Fruit fly (Drosophila melanogaster) whole organism, wandering third instar larva: ENCODE results near the gene CG11674.

ENCODE experiments used
- Abd-B ChIP-seq: fragments of >200 bp; optimal IDR thresholded peaks from 2 replicates; lab custom pipeline; 2017; ENCODE audit warnings: missing biosample characterization, missing genetic modification characterization
- CG32264 ChIP-seq: fragments of 200-800 bp; sonication (Bioruptor generic); optimal IDR thresholded peaks from 2 replicates; lab custom pipeline; 2016; ENCODE audit warnings: missing biosample characterization, missing genetic modification characterization
- GATAd ChIP-seq: sonication (Bioruptor generic); optimal IDR thresholded peaks from 2 replicates; lab custom pipeline; 2016; ENCODE audit warnings: missing biosample characterization, missing genetic modification characterization
- Myc ChIP-seq: fragments of >200 bp; optimal IDR thresholded peaks from 2 replicates; lab custom pipeline; 2017
- N ChIP-seq: fragments of >200 bp; optimal IDR thresholded peaks from 2 replicates; lab custom pipeline; 2018; ENCODE audit warnings: missing biosample characterization, missing external identifiers, missing genetic modification characterization
- OdsH ChIP-seq: fragments of 200-800 bp; sonication (Bioruptor generic); optimal IDR thresholded peaks from 2 replicates; lab custom pipeline; 2016; ENCODE audit warnings: missing biosample characterization, mild to moderate bottlenecking, missing genetic modification characterization
- dl ChIP-seq, 2 experiments: fragments of 175-275, 200-275 bp in 1 of 2; fragments of 200-275 bp in 1 of 2; sonication (Bioruptor generic); optimal IDR thresholded peaks; lab custom pipeline; 2018; ENCODE audit warnings: mild to moderate bottlenecking in 2 of 2, missing biosample characterization in 2 of 2, missing genetic modification characterization in 2 of 2, moderate library complexity in 2 of 2; ENCODE audit not compliant: partially characterized antibody in 2 of 2, insufficient read depth in 1 of 2
- h ChIP-seq: fragments of 200-800 bp; sonication (Bioruptor generic); optimal IDR thresholded peaks from 3 replicates; lab custom pipeline; 2016; ENCODE audit warnings: missing biosample characterization, mild to moderate bottlenecking, missing genetic modification characterization
- usp ChIP-seq: fragments of >200 bp; optimal IDR thresholded peaks from 2 replicates; lab custom pipeline; 2017; ENCODE audit warnings: missing biosample characterization, missing genetic modification characterization

DNA sequence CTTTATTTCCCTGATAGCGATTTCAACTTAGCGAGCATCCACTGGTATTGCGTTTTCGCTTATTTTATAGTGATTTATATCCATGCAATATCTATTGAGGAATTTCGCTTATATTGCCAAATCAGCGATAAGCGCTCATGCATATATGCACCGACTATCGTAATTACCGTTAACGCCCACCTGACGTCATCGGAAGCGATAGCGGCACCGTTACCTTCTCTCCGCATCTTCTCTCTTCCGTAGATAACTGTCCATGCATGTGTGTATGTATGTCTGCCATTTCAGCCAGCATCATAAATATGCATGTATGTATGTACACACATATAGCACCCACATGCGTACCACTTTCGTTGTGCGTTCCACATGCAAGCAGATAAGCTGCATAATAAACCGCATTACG lies 4.5 kb downstream of the CG11674 start:
- no peak for TF ChIP-seq GATAd (GFP tag; lab: Kevin White, UChicago)
- TF ChIP-seq h (GFP tag; lab: Kevin White, UChicago), result no peak
- no peak for TF ChIP-seq usp (GFP tag; lab: Kevin White, UChicago)
- TF ChIP-seq Abd-B (GFP tag; lab: Kevin White, UChicago), result no peak
- no peak for TF ChIP-seq CG32264 (GFP tag; lab: Kevin White, UChicago)
- no peak for TF ChIP-seq dl (GFP tag; optimal IDR thresholded peaks at IDR 0.05; lab: Kevin White, UChicago; ENCODE audit: insufficient read depth in 1 of 2, partially characterized antibody in 2 of 2)
- no peak for TF ChIP-seq OdsH
- no peak for TF ChIP-seq Myc
- TF ChIP-seq N, result no peak
